Worm (Caenorhabditis elegans): ENCODE data around the gene pho-5.

ce11 chrIII:7277228-7277627 lies 8.5 kb downstream of the pho-5 start, which contains the start of the genes spot-1 and B0361.11:
- no peak for TF ChIP-seq pha-4 (tag; optimal IDR thresholded peaks at IDR 0.05)
- TF ChIP-seq pqm-1 (tag; optimal IDR thresholded peaks at IDR 0.05) = no peak
- TF ChIP-seq unc-55 (GFP tag; optimal IDR thresholded peaks at IDR 0.05) = no peak

Data from whole organism, late embryonic.